Fruit fly (Drosophila melanogaster) whole organism, prepupa: Measurements from ENCODE around the gene CG43355.

Source experiments
- CG10631 ChIP-seq: fragments of 200-800 bp; sonication (Bioruptor generic); optimal IDR thresholded peaks from 2 replicates; lab custom pipeline; 2016; ENCODE audit warnings: missing biosample characterization, missing genetic modification characterization
- CG10669 ChIP-seq: fragments of 200-800 bp; sonication (Bioruptor generic); optimal IDR thresholded peaks from 3 replicates; lab custom pipeline; 2018; ENCODE audit warnings: missing biosample characterization, mild to moderate bottlenecking, missing genetic modification characterization, moderate library complexity
- CG11294 ChIP-seq: fragments of 200-800 bp; sonication (Bioruptor generic); IDR thresholded peaks from 2 replicates; pipeline ENCODE4 v1.3.6; 2022; ENCODE audit warnings: missing biosample characterization, missing genetic modification characterization
- CG11762 ChIP-seq: fragments of 200-800 bp; sonication (Bioruptor generic); optimal IDR thresholded peaks from 3 replicates; lab custom pipeline; 2016; ENCODE audit warnings: missing biosample characterization, missing genetic modification characterization; ENCODE audit not compliant: insufficient read depth
- CG15336 ChIP-seq: fragments of 200-800 bp; sonication (Bioruptor generic); IDR thresholded peaks from 2 replicates; pipeline ENCODE4 v1.3.6; 2022; ENCODE audit warnings: missing biosample characterization, missing genetic modification characterization
- CG3032 ChIP-seq: fragments of 200-800 bp; optimal IDR thresholded peaks from 2 replicates; lab custom pipeline; 2019; ENCODE audit warnings: missing biosample characterization, mild to moderate bottlenecking, missing genetic modification characterization, moderate library complexity
- CG31627 ChIP-seq: fragments of 200-800 bp; sonication (Bioruptor generic); optimal IDR thresholded peaks from 3 replicates; lab custom pipeline; 2016; ENCODE audit warnings: missing biosample characterization, missing genetic modification characterization
- CG32006 ChIP-seq: fragments of 200-800 bp; sonication (Bioruptor generic); optimal IDR thresholded peaks from 3 replicates; lab custom pipeline; 2017; ENCODE audit warnings: missing biosample characterization, mild to moderate bottlenecking, missing genetic modification characterization
- CG34406 ChIP-seq: fragments of 200-800 bp; sonication (Bioruptor generic); optimal IDR thresholded peaks from 3 replicates; lab custom pipeline; 2016; ENCODE audit warnings: missing biosample characterization, missing genetic modification characterization
- CG3919 ChIP-seq: fragments of 200-800 bp; sonication (Bioruptor generic); optimal IDR thresholded peaks from 3 replicates; lab custom pipeline; 2016; ENCODE audit warnings: missing biosample characterization, missing genetic modification characterization
- CG6163 ChIP-seq: fragments of 200-800 bp; sonication (Bioruptor generic); IDR thresholded peaks from 3 replicates; pipeline ENCODE4 v1.3.6; 2022; ENCODE audit warnings: missing biosample characterization, missing genetic modification characterization
- CG6808 ChIP-seq: fragments of 200-800 bp; sonication (Bioruptor generic); optimal IDR thresholded peaks from 3 replicates; lab custom pipeline; 2017; ENCODE audit warnings: missing biosample characterization, missing genetic modification characterization, mild to moderate bottlenecking, moderate library complexity, missing genetic modification reagents
- CG7368 ChIP-seq: fragments of 200-800 bp; sonication (Bioruptor generic); optimal IDR thresholded peaks from 3 replicates; lab custom pipeline; 2016; ENCODE audit warnings: missing biosample characterization, missing genetic modification characterization
- CG8119 ChIP-seq: fragments of 200-800 bp; sonication (Bioruptor generic); IDR thresholded peaks from 3 replicates; pipeline ENCODE4 v1.3.6; 2022; ENCODE audit warnings: missing biosample characterization, missing genetic modification characterization
- CG8319 ChIP-seq: fragments of 200-800 bp; sonication (Bioruptor generic); optimal IDR thresholded peaks from 3 replicates; lab custom pipeline; 2016; ENCODE audit warnings: missing biosample characterization, missing genetic modification characterization
- CG8632 ChIP-seq: fragments of 200-800 bp; sonication (Bioruptor generic); optimal IDR thresholded peaks from 3 replicates; lab custom pipeline; 2016; ENCODE audit warnings: missing biosample characterization, missing genetic modification characterization
- Eip75B ChIP-seq: fragments of 200-800 bp; sonication (Bioruptor generic); optimal IDR thresholded peaks from 3 replicates; lab custom pipeline; 2016; ENCODE audit warnings: missing biosample characterization, missing genetic modification characterization
- Eip78C ChIP-seq: fragments of 200-800 bp; sonication (Bioruptor generic); peaks from one replicate; lab custom pipeline; 2016; ENCODE audit warnings: missing biosample characterization, missing genetic modification characterization
- Ets96B ChIP-seq: fragments of 200-800 bp; optimal IDR thresholded peaks from 2 replicates; lab custom pipeline; 2019; ENCODE audit warnings: missing biosample characterization, mild to moderate bottlenecking, missing genetic modification characterization, moderate library complexity
- Gug ChIP-seq: fragments of 200-800 bp; sonication (Bioruptor generic); IDR thresholded peaks from 2 replicates; pipeline ENCODE4 v1.3.6; 2022; ENCODE audit warnings: missing biosample characterization, missing genetic modification characterization
- Hr39 ChIP-seq: fragments of 200-800 bp; sonication (Bioruptor generic); optimal IDR thresholded peaks from 2 replicates; lab custom pipeline; 2016; ENCODE audit warnings: missing biosample characterization, missing genetic modification characterization
- Lpt ChIP-seq: fragments of 200-800 bp; sonication (Bioruptor generic); optimal IDR thresholded peaks from 3 replicates; lab custom pipeline; 2016; ENCODE audit warnings: missing biosample characterization, missing genetic modification characterization
- OdsH ChIP-seq: fragments of 200-800 bp; sonication (Bioruptor generic); optimal IDR thresholded peaks from 3 replicates; lab custom pipeline; 2016; ENCODE audit warnings: missing biosample characterization, missing genetic modification characterization
- Sox102F ChIP-seq: fragments of 200-800 bp; sonication (Bioruptor generic); optimal IDR thresholded peaks from 2 replicates; lab custom pipeline; 2016; ENCODE audit warnings: missing biosample characterization, mild to moderate bottlenecking, missing genetic modification characterization
- Sox14 ChIP-seq: fragments of 200-800 bp; sonication (Bioruptor generic); optimal IDR thresholded peaks from 3 replicates; lab custom pipeline; 2016; ENCODE audit warnings: missing biosample characterization, missing genetic modification characterization
- achi ChIP-seq: fragments of 200-800 bp; sonication (Bioruptor generic); optimal IDR thresholded peaks from 3 replicates; lab custom pipeline; 2016; ENCODE audit warnings: missing biosample characterization, missing genetic modification characterization
- acj6 ChIP-seq: fragments of 200-800 bp; sonication (Bioruptor generic); optimal IDR thresholded peaks from 3 replicates; lab custom pipeline; 2016; ENCODE audit warnings: missing biosample characterization, missing genetic modification characterization
- cyc ChIP-seq: fragments of 200-800 bp; sonication (Bioruptor generic); optimal IDR thresholded peaks from 3 replicates; lab custom pipeline; 2016; ENCODE audit warnings: missing biosample characterization, missing genetic modification characterization
- dsx ChIP-seq: fragments of 200-800 bp; optimal IDR thresholded peaks from 3 replicates; lab custom pipeline; 2019; ENCODE audit warnings: missing biosample characterization, mild to moderate bottlenecking, missing genetic modification characterization, moderate library complexity; ENCODE audit not compliant: poor library complexity, severe bottlenecking
- eg ChIP-seq: fragments of 200-800 bp; sonication (Bioruptor generic); IDR thresholded peaks from 3 replicates; pipeline ENCODE4 v1.3.6; 2022; ENCODE audit warnings: missing biosample characterization, missing genetic modification characterization
- fd59A ChIP-seq: fragments of 200-800 bp; sonication (Bioruptor generic); optimal IDR thresholded peaks from 2 replicates; lab custom pipeline; 2017; ENCODE audit warnings: missing biosample characterization, mild to moderate bottlenecking, missing genetic modification characterization, missing genetic modification reagents
- fkh ChIP-seq: fragments of 200-800 bp; sonication (Bioruptor generic); optimal IDR thresholded peaks from 3 replicates; lab custom pipeline; 2017; ENCODE audit warnings: missing biosample characterization, mild to moderate bottlenecking, missing genetic modification characterization, moderate library complexity
- net ChIP-seq: fragments of 200-800 bp; sonication (Bioruptor generic); optimal IDR thresholded peaks from 3 replicates; lab custom pipeline; 2016; ENCODE audit warnings: missing biosample characterization, missing genetic modification characterization
- pdm3 ChIP-seq: fragments of 200-800 bp; sonication (Bioruptor generic); optimal IDR thresholded peaks from 3 replicates; lab custom pipeline; 2016; ENCODE audit warnings: missing biosample characterization, missing genetic modification characterization
- salr ChIP-seq, 2 experiments: fragments of 200-800 bp; sonication (Bioruptor generic); optimal IDR thresholded peaks; 3 replicates each; lab custom pipeline; 2016 to 2018; ENCODE audit warnings: missing biosample characterization in 2 of 2, missing genetic modification characterization in 2 of 2, mild to moderate bottlenecking in 1 of 2
- ss ChIP-seq, 2 experiments: fragments of 200-800 bp; sonication (Bioruptor generic); optimal IDR thresholded peaks; 2 replicates in 1 of 2; 3 replicates in 1 of 2; lab custom pipeline; 2017 to 2018; ENCODE audit warnings: mild to moderate bottlenecking in 2 of 2, missing biosample characterization in 2 of 2, missing genetic modification characterization in 2 of 2, moderate library complexity in 1 of 2
- svp ChIP-seq: fragments of 200-800 bp; sonication (Bioruptor generic); peaks from one replicate; lab custom pipeline; 2016; ENCODE audit warnings: missing biosample characterization, missing genetic modification characterization

Gene CG43355

DNA sequence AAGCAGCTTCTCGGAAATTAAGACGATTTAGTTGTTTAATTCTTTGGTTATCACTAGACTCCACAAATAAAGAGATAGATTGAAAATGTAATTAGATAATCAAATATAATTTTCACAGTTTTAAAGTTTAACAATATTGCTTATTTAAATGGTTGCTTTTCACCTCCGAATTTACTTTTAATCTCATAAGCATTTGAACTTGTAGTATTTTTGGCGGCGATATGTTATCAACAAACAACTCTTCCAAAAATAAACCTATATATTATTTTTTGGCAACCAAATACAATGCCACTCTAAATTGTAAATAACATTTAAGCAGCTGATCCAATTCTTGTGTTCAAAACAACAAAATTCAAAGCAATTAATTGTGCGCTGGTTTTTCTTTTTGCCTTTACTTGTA lies at the start of gene CG43355, which contains the start of gene sala:
Gene CG43355 (plus strand): TSS at position 301 of the 400 bp plus-strand sequence.
Gene sala (plus strand): TSS at position 301 of the 400 bp plus-strand sequence.
- TF ChIP-seq eg (no peak), CG31627 (GFP tag; lab: Kevin White, UChicago) (no peak), Lpt (GFP tag; lab: Kevin White, UChicago) (no peak), CG11294 (GFP tag; lab: Robert Waterston, UW) (no peak), Hr39 (GFP tag; lab: Kevin White, UChicago) (no peak), achi (GFP tag; lab: Kevin White, UChicago) (no peak), OdsH (GFP tag; lab: Kevin White, UChicago) (no peak), net (GFP tag; lab: Kevin White, UChicago) (no peak), dsx (GFP tag; lab: Kevin White, UChicago) (no peak), CG32006 (GFP tag; lab: Kevin White, UChicago) (no peak), CG8319 (GFP tag; lab: Kevin White, UChicago) (no peak), Ets96B (tag; lab: Kevin White, UChicago) (no peak), CG3032 (tag; lab: Kevin White, UChicago) (no peak), CG6808 (GFP tag; lab: Kevin White, UChicago) (no peak), CG8632 (GFP tag; lab: Kevin White, UChicago) (no peak), cyc (GFP tag; lab: Kevin White, UChicago) (no peak)

DNA sequence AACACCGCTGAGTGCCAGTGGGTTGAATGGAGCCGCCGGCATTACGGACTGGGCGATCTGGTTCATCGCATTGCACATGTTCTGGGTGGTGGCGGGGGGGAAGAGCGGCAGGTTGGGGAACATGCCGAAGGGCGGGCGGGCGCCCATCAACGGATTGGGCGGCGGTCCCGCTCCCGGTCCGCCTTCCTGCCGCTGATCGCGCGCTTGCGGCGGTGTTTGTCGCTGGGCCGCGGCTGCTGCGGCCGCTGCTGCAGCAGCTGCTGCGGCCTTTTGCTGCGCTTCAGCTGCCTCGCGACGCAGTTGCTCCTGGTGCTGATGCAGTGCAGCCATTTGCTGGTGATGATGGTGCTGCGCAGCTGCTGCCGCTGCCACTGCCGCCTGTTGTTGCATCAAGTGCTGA lies 48.0 kb upstream of the CG43355 start:
- TF ChIP-seq CG31627 (GFP tag; lab: Kevin White, UChicago) = no peak

DNA sequence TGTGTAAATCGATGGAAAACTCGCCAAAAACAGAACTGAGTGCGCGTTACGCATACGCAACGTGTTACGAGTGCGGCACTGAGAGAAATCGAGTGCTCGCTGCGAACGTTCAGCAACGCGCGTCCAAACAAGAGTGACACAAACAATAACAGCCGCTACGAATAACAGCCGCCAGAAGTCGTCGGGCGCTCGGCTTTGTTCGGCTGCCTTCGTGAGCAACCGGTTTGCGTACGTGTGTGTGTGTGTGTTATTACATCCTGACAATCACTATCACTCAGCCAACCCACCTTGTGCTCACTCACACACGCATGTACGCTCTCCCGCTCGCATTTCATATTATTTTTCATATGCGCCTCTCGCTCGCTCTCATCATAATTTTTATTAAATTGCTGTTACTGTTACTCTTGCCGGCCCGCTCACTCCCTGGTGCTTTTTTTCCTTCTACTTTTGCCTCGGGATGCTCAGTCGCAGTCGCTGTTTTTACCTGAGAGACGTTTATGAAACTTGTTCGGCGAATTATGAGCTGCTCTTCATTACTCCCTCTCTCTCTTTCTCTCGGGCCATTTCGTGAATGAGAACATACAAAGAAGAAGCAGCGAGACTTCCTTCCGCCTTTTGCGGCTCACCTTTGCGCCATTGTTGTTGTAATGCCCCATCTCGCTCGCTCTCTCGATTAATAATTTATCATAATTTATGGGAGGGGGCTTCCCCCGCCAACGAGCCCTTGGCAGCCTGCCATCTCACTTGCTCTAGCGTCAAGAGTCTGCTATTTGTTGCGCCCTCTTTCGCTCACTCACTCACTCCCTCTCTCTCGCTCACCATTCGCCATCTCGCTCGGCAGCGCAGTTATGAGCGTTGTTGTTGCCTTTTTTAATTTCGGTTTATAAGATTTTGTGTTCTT lies 38.8 kb upstream of the CG43355 start, which contains the start of gene salm:
Gene salm (minus strand): TSS at position 136 of the 901 bp plus-strand sequence.
- TF ChIP-seq pdm3 = peak; percentile 20
- TF ChIP-seq Sox102F = no peak
- peak; percentile 2 for TF ChIP-seq acj6 (GFP tag; lab: Kevin White, UChicago)
- TF ChIP-seq CG8632 (GFP tag; lab: Kevin White, UChicago) = peak; percentile 5
- no peak for TF ChIP-seq CG10631 (GFP tag; lab: Kevin White, UChicago)
- TF ChIP-seq CG11762 (GFP tag; lab: Kevin White, UChicago) = no peak
- peak; percentile 42; the same call in 2 of the 3 replicates for TF ChIP-seq eg
- TF ChIP-seq fkh (GFP tag; lab: Kevin White, UChicago) = no peak
- peak; percentile 23 to 51 for TF ChIP-seq ss (GFP tag; optimal IDR thresholded peaks at IDR 0.05; lab: Kevin White, UChicago)
- no peak for TF ChIP-seq Gug
- peak; percentile 15 for TF ChIP-seq CG7368
- TF ChIP-seq fd59A = no peak
- peak; percentile 63 for TF ChIP-seq Eip78C (GFP tag; lab: Kevin White, UChicago)
- TF ChIP-seq svp (GFP tag; lab: Kevin White, UChicago) = peak; percentile 67
- TF ChIP-seq CG15336 (GFP tag; lab: Robert Waterston, UW) = 0 out of 2 replicates have a peak, but pooled peaks have one; percentile 31
- TF ChIP-seq CG3919 (GFP tag; lab: Kevin White, UChicago) = peak; percentile 43
- peak; percentile 84 to 97 for TF ChIP-seq salr (GFP tag; optimal IDR thresholded peaks at IDR 0.05; lab: Kevin White, UChicago)
- no peak for TF ChIP-seq CG34406
- peak; percentile 18 for TF ChIP-seq Eip75B
- peak; percentile 1 for TF ChIP-seq Sox14 (GFP tag; lab: Kevin White, UChicago)
- TF ChIP-seq CG10669 (GFP tag; lab: Kevin White, UChicago) = peak; percentile 18
- TF ChIP-seq CG6163 = peak; percentile 41; the same call in 2 of the 3 replicates
- peak; percentile 31; the same call in 1 of the 3 replicates for TF ChIP-seq CG8119 (GFP tag; lab: Robert Waterston, UW)
- peak; percentile 10 for TF ChIP-seq CG6808 (GFP tag; lab: Kevin White, UChicago)
- TF ChIP-seq, all 60 proteins: peak for 17
